Worm (Caenorhabditis elegans) whole organism, early embryonic: ENCODE measurements around the gene W09C2.10.

Source experiments
- F13C5.2 ChIP-seq: sonication (generic microtip); optimal IDR thresholded peaks from 2 replicates; lab custom pipeline; 2017; ENCODE audit warnings: mild to moderate bottlenecking, missing genetic modification characterization, inconsistent platforms, missing compliant biosample characterization
- ama-1 ChIP-seq: fragments of 150-350 bp; optimal IDR thresholded peaks from 2 replicates; lab custom pipeline; 2014
- ceh-36 ChIP-seq: sonication (generic microtip); optimal IDR thresholded peaks from 2 replicates; lab custom pipeline; 2016; ENCODE audit warnings: missing genetic modification characterization, inconsistent platforms, missing compliant biosample characterization
- flt-1 ChIP-seq: fragments of 200-800 bp; sonication (Bioruptor generic); IDR thresholded peaks from 2 replicates; pipeline ENCODE4 v1.3.6; 2022; ENCODE audit warnings: missing genetic modification characterization, missing compliant biosample characterization

ce11 chrIV:9588784-9589457, 36.0 kb downstream of the W09C2.10 start, which contains the start of gene trcs-1:
- TF ChIP-seq ama-1 (lab: Kevin White, UChicago) (no peak), F13C5.2 (tag; lab: Kevin White, UChicago) (no peak), flt-1 (GFP tag; lab: Robert Waterston, UW) (no peak), ceh-36 (tag; lab: Kevin White, UChicago) (no peak)
